Worm (Caenorhabditis elegans) whole organism, L4 larva: ENCODE data around the gene F35D2.2.

ENCODE experiments used
- D1046.2 ChIP-seq: fragments of 200-800 bp; sonication (Bioruptor generic); IDR thresholded peaks from 2 replicates; pipeline ENCODE4 v1.3.6; 2022; ENCODE audit warnings: missing genetic modification characterization, missing compliant biosample characterization
- F37D6.2 ChIP-seq: sonication (generic microtip); optimal IDR thresholded peaks from 2 replicates; lab custom pipeline; 2016; ENCODE audit warnings: mild to moderate bottlenecking, missing genetic modification characterization, missing compliant biosample characterization
- R02D3.7 ChIP-seq: fragments of 150-350 bp; sonication (generic microtip); optimal IDR thresholded peaks from 3 replicates; lab custom pipeline; 2014; ENCODE audit warnings: missing biosample characterization, missing genetic modification characterization
- T20F7.1 ChIP-seq: fragments of 200-800 bp; sonication (Bioruptor generic); optimal IDR thresholded peaks from 2 replicates; lab custom pipeline; 2018; ENCODE audit warnings: mild to moderate bottlenecking, missing genetic modification characterization, missing compliant biosample characterization
- Y105C5A.15 ChIP-seq: fragments of 200-800 bp; sonication (Bioruptor generic); IDR thresholded peaks from 2 replicates; pipeline ENCODE4 v1.3.6; 2022; ENCODE audit warnings: missing genetic modification characterization, missing compliant biosample characterization
- Y48G9A.11 ChIP-seq: fragments of 200-800 bp; sonication (Bioruptor generic); IDR thresholded peaks from 2 replicates; pipeline ENCODE4 v1.3.6; 2022; ENCODE audit warnings: missing genetic modification reagents, missing genetic modification characterization, missing compliant biosample characterization
- aha-1 ChIP-seq: fragments of 150-350 bp; peaks from one replicate; lab custom pipeline; 2014; ENCODE audit warnings: missing biosample characterization, missing genetic modification characterization
- aly-2 ChIP-seq: sonication (generic microtip); optimal IDR thresholded peaks from 2 replicates; lab custom pipeline; 2018; ENCODE audit warnings: missing biosample characterization, missing genetic modification characterization
- ceh-28 ChIP-seq: fragments of 150-350 bp; optimal IDR thresholded peaks from 2 replicates; lab custom pipeline; 2014; ENCODE audit warnings: missing biosample characterization, missing genetic modification reagents, missing genetic modification characterization
- ceh-44 ChIP-seq: fragments of 200-800 bp; sonication (Bioruptor generic); IDR thresholded peaks from 2 replicates; pipeline ENCODE4 v1.3.6; 2022; ENCODE audit warnings: missing genetic modification reagents, missing genetic modification characterization, missing compliant biosample characterization
- ceh-82 ChIP-seq: sonication (generic microtip); optimal IDR thresholded peaks from 2 replicates; lab custom pipeline; 2017; ENCODE audit warnings: missing biosample characterization, missing genetic modification characterization
- ctbp-1 ChIP-seq: fragments of 200-800 bp; sonication (Bioruptor generic); IDR thresholded peaks from 2 replicates; pipeline ENCODE4 v1.3.6; 2022; ENCODE audit warnings: missing genetic modification reagents, missing genetic modification characterization, missing compliant biosample characterization
- daf-16 ChIP-seq, 3 experiments: sonication (generic microtip); optimal IDR thresholded peaks; 2 replicates each; lab custom pipeline; 2016 to 2017; ENCODE audit warnings: missing genetic modification characterization in 3 of 3, missing genetic modification reagents in 3 of 3, mild to moderate bottlenecking in 2 of 3, missing compliant biosample characterization in 2 of 3, missing biosample characterization in 1 of 3, moderate library complexity in 1 of 3
- dmd-8 ChIP-seq: fragments of 200-800 bp; sonication (Bioruptor generic); IDR thresholded peaks from 2 replicates; pipeline ENCODE4 v1.3.6; 2022; ENCODE audit warnings: missing genetic modification characterization, missing compliant biosample characterization
- fkh-10 ChIP-seq: fragments of 150-350 bp; optimal IDR thresholded peaks from 2 replicates; lab custom pipeline; 2014; ENCODE audit warnings: missing biosample characterization, missing genetic modification reagents, missing genetic modification characterization
- hlh-11 ChIP-seq: fragments of 200-800 bp; sonication (Bioruptor generic); optimal IDR thresholded peaks from 2 replicates; lab custom pipeline; 2018; ENCODE audit warnings: mild to moderate bottlenecking, missing genetic modification characterization, missing compliant biosample characterization
- jun-1 ChIP-seq: fragments of 150-350 bp; optimal IDR thresholded peaks from 2 replicates; lab custom pipeline; 2014; ENCODE audit warnings: missing biosample characterization, missing genetic modification reagents, missing genetic modification characterization
- lin-1 ChIP-seq: fragments of 200-800 bp; sonication (Bioruptor generic); IDR thresholded peaks from 2 replicates; pipeline ENCODE4 v1.3.6; 2022; ENCODE audit warnings: missing genetic modification reagents, missing genetic modification characterization, missing compliant biosample characterization
- lin-13 ChIP-seq: fragments of 150-350 bp; optimal IDR thresholded peaks from 2 replicates; lab custom pipeline; 2014; ENCODE audit warnings: missing biosample characterization, missing genetic modification reagents, missing genetic modification characterization
- lir-3 ChIP-seq: sonication (generic microtip); optimal IDR thresholded peaks from 2 replicates; lab custom pipeline; 2016; ENCODE audit warnings: mild to moderate bottlenecking, missing genetic modification characterization, missing compliant biosample characterization
- madf-5 ChIP-seq, 2 experiments: fragments of 200-800 bp; sonication (Bioruptor generic); IDR thresholded peaks; 2 replicates each; pipeline ENCODE4 v1.3.6; 2022; ENCODE audit warnings: missing compliant biosample characterization in 2 of 2, missing genetic modification characterization in 2 of 2
- mdt-29 ChIP-seq: fragments of 200-800 bp; sonication (Bioruptor generic); IDR thresholded peaks from 2 replicates; pipeline ENCODE4 v1.3.6; 2022; ENCODE audit warnings: missing genetic modification reagents, missing genetic modification characterization, missing compliant biosample characterization
- mes-2 ChIP-seq: sonication (generic microtip); optimal IDR thresholded peaks from 2 replicates; lab custom pipeline; 2016; ENCODE audit warnings: missing genotype, mild to moderate bottlenecking, missing genetic modification characterization, missing compliant biosample characterization; ENCODE audit not compliant: poor library complexity, severe bottlenecking
- nhr-102 ChIP-seq: sonication (generic microtip); optimal IDR thresholded peaks from 2 replicates; lab custom pipeline; 2016; ENCODE audit warnings: mild to moderate bottlenecking, missing genetic modification characterization, moderate library complexity, missing compliant biosample characterization
- nhr-11 ChIP-seq: fragments of 150-350 bp; optimal IDR thresholded peaks from 2 replicates; lab custom pipeline; 2014; ENCODE audit warnings: missing biosample characterization, missing genetic modification characterization
- nhr-111 ChIP-seq: fragments of 200-800 bp; sonication (Bioruptor generic); optimal IDR thresholded peaks from 2 replicates; lab custom pipeline; 2018; ENCODE audit warnings: mild to moderate bottlenecking, missing genetic modification characterization, missing compliant biosample characterization
- nhr-41 ChIP-seq: fragments of 200-800 bp; sonication (Bioruptor generic); IDR thresholded peaks from 2 replicates; pipeline ENCODE4 v1.3.6; 2022; ENCODE audit warnings: missing genetic modification reagents, missing genetic modification characterization, missing compliant biosample characterization
- nhr-48 ChIP-seq: sonication (generic microtip); optimal IDR thresholded peaks from 2 replicates; lab custom pipeline; 2016; ENCODE audit warnings: mild to moderate bottlenecking, missing genetic modification characterization, missing compliant biosample characterization
- nhr-6 ChIP-seq: fragments of 150-350 bp; optimal IDR thresholded peaks from 2 replicates; lab custom pipeline; 2014; ENCODE audit warnings: missing biosample characterization, missing genetic modification characterization
- rbr-2 ChIP-seq: sonication (generic microtip); optimal IDR thresholded peaks from 2 replicates; lab custom pipeline; 2016; ENCODE audit warnings: missing genotype, missing genetic modification characterization, missing compliant biosample characterization
- set-16 ChIP-seq: fragments of 200-800 bp; sonication (Bioruptor generic); IDR thresholded peaks from 2 replicates; pipeline ENCODE4 v1.3.6; 2022; ENCODE audit warnings: missing genetic modification reagents, missing genetic modification characterization, missing compliant biosample characterization
- tra-1 ChIP-seq: fragments of 200-800 bp; sonication (Bioruptor generic); IDR thresholded peaks from 2 replicates; pipeline ENCODE4 v1.3.6; 2022; ENCODE audit warnings: missing genetic modification reagents, missing genetic modification characterization, missing compliant biosample characterization
- unc-130 ChIP-seq: sonication (generic microtip); optimal IDR thresholded peaks from 2 replicates; lab custom pipeline; 2016; ENCODE audit warnings: missing genetic modification reagents, missing genetic modification characterization, missing compliant biosample characterization
- unc-62 ChIP-seq, 3 experiments: fragments of 150-350 bp in 1 of 3; sonication (generic microtip); optimal IDR thresholded peaks in 2 of 3; peaks in 1 of 3; 1 replicate in 1 of 3; 2 replicates in 2 of 3; lab custom pipeline; 2014 to 2017; ENCODE audit warnings: missing biosample characterization in 3 of 3, missing genetic modification characterization in 3 of 3, missing genetic modification reagents in 3 of 3, missing genotype in 1 of 3
- vab-7 ChIP-seq: fragments of 200-800 bp; sonication (Bioruptor generic); IDR thresholded peaks from 2 replicates; pipeline ENCODE4 v1.3.6; 2022; ENCODE audit warnings: missing genetic modification reagents, missing genetic modification characterization, missing compliant biosample characterization
- zfp-2 ChIP-seq: sonication (generic microtip); optimal IDR thresholded peaks from 2 replicates; lab custom pipeline; 2016; ENCODE audit warnings: mild to moderate bottlenecking, missing genetic modification characterization, missing compliant biosample characterization

The F35D2.2 gene

ce11 chrII:7561494-7561893 is 12.7 kb upstream of the F35D2.2 start, which contains the start of the genes ZK1290.11 and ZK1290.1 (continued):
- TF ChIP-seq nhr-6 (tag; lab: Kevin White, UChicago) (no peak), ceh-44 (no peak), Y105C5A.15 (GFP tag; lab: Robert Waterston, UW) (no peak)
- TF ChIP-seq, all 104 proteins: peak for 0

DNA sequence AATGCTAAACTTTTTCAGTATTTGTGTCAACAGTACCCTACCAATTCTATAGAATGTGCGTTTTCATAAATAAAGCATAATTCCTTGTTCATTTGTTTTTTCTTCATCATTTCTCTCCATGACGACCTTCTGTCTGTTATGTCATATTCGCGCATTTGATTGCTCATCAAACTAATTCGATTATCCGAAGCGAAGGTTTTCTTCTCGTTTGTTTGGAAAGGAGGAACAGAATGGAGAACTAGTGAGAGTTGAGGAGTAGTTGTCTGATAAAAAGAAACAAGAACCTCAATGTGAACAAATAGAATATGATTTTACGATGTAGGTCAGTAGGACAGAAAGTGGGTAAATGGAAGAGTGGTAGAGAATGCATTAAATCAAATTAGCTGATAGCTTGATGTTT is 11.6 kb upstream of the F35D2.2 start:
- peak in 1 of 2 experiments; percentile 87 for TF ChIP-seq unc-62 (GFP tag; optimal IDR thresholded peaks at IDR 0.05 in 1 of 2; lab: Kevin White, UChicago)
- TF ChIP-seq unc-62 (tag; optimal IDR thresholded peaks at IDR 0.05; lab: Kevin White, UChicago): no peak
- TF ChIP-seq Y48G9A.11 (GFP tag; lab: Robert Waterston, UW): no peak
- no peak for TF ChIP-seq vab-7 (GFP tag; lab: Robert Waterston, UW)
- no peak for TF ChIP-seq aly-2
- no peak for TF ChIP-seq hlh-11
- TF ChIP-seq nhr-41 (GFP tag; lab: Robert Waterston, UW): no peak
- no peak for TF ChIP-seq D1046.2 (GFP tag; lab: Robert Waterston, UW)
- no peak for TF ChIP-seq R02D3.7

DNA sequence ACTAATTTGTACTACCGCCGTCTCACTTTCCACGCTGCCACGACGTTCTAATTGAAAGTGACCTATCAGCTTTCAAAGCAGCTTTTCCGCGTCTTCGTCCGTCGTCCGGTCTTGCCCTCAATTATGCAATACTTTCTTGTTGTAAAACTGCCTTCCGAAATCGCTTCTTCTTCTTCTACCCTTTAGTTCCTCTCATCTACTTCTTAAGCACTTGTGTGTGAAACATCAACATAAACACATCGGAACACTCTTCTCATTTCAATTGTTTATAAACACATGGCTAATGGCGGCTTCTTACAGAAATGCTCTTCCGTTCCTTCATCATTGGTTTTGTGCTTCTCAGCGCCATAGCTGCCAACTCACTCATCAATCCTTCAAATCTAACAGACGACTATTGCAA is 3.9 kb upstream of the F35D2.2 start, which contains the start of gene F35D2.3:
Gene F35D2.3 (plus strand): TSS at position 301 of the 400 bp plus-strand sequence.
- no peak for TF ChIP-seq jun-1 (tag; lab: Kevin White, UChicago)
- no peak for TF ChIP-seq nhr-102 (tag; lab: Kevin White, UChicago)
- TF ChIP-seq nhr-48 (tag; lab: Kevin White, UChicago): no peak
- TF ChIP-seq mes-2 (tag; lab: Kevin White, UChicago): no peak
- no peak for TF ChIP-seq mdt-29 (GFP tag; lab: Robert Waterston, UW)
- no peak for TF ChIP-seq lin-1 (GFP tag; lab: Robert Waterston, UW)
- TF ChIP-seq R02D3.7: no peak
- no peak for TF ChIP-seq lin-13
- TF ChIP-seq nhr-41 (GFP tag; lab: Robert Waterston, UW): no peak
- TF ChIP-seq vab-7 (GFP tag; lab: Robert Waterston, UW): no peak
- TF ChIP-seq unc-130: no peak
- TF ChIP-seq ceh-28 (tag; lab: Kevin White, UChicago): no peak
- no peak for TF ChIP-seq set-16 (GFP tag; lab: Robert Waterston, UW)
- TF ChIP-seq Y48G9A.11 (GFP tag; lab: Robert Waterston, UW): no peak
- no peak for TF ChIP-seq daf-16 (GFP tag; optimal IDR thresholded peaks at IDR 0.05; lab: Kevin White, UChicago)
- TF ChIP-seq daf-16 (tag; optimal IDR thresholded peaks at IDR 0.05; lab: Kevin White, UChicago): no peak
- TF ChIP-seq T20F7.1 (GFP tag; lab: Kevin White, UChicago): no peak
- no peak for TF ChIP-seq nhr-111

ce11 chrII:7570820-7571219 is 3.4 kb upstream of the F35D2.2 start:
- 0 out of 4 replicates have a peak, but pooled peaks of 1 of the 2 experiments have one; percentile 13 for TF ChIP-seq madf-5 (GFP tag; IDR thresholded peaks at IDR 0.05; lab: Robert Waterston, UW)
- no peak for TF ChIP-seq dmd-8

ce11 chrII:7575614-7576013 is 1.4 kb downstream of the F35D2.2 start, which contains the start of gene F35D2.1:
TSS of gene F35D2.1 (plus strand) at chrII:7575914.
- TF ChIP-seq nhr-111: no peak
- TF ChIP-seq tra-1 (GFP tag; lab: Robert Waterston, UW): no peak
- no peak for TF ChIP-seq nhr-11
- no peak for TF ChIP-seq lir-3 (tag; lab: Kevin White, UChicago)
- no peak for TF ChIP-seq rbr-2 (tag; lab: Kevin White, UChicago)
- TF ChIP-seq T20F7.1 (GFP tag; lab: Kevin White, UChicago): no peak
- TF ChIP-seq ctbp-1 (GFP tag; lab: Robert Waterston, UW): no peak
- TF ChIP-seq daf-16 (GFP tag; optimal IDR thresholded peaks at IDR 0.05; lab: Kevin White, UChicago): no peak
- TF ChIP-seq daf-16 (tag; optimal IDR thresholded peaks at IDR 0.05; lab: Kevin White, UChicago): no peak
- no peak for TF ChIP-seq F37D6.2 (tag; lab: Kevin White, UChicago)
- no peak for TF ChIP-seq mes-2 (tag; lab: Kevin White, UChicago)
- TF ChIP-seq fkh-10 (GFP tag; lab: Kevin White, UChicago): no peak
- no peak for TF ChIP-seq ceh-82 (tag; lab: Kevin White, UChicago)
- no peak for TF ChIP-seq aha-1
- no peak for TF ChIP-seq zfp-2 (tag; lab: Kevin White, UChicago)
